Worm (Caenorhabditis elegans): ENCODE results near the gene cdc-48.1.

ce11 chrII:10515422-10515821 lies 47.8 kb downstream of the cdc-48.1 start:
- TF ChIP-seq mbf-1 (tag; optimal IDR thresholded peaks at IDR 0.05): no peak
- TF ChIP-seq ztf-11 (tag; optimal IDR thresholded peaks at IDR 0.05): no peak
- TF ChIP-seq lin-13 (GFP tag; optimal IDR thresholded peaks at IDR 0.05): no peak
- TF ChIP-seq fos-1 (tag; optimal IDR thresholded peaks at IDR 0.05): peak; percentile 12
- no peak for TF ChIP-seq egl-27 (tag; optimal IDR thresholded peaks at IDR 0.05)
- no peak for TF ChIP-seq aly-2 (tag; optimal IDR thresholded peaks at IDR 0.05)
- no peak for TF ChIP-seq Y55F3AM.14 (GFP tag; optimal IDR thresholded peaks at IDR 0.05)
- TF ChIP-seq nhr-25 (tag; optimal IDR thresholded peaks at IDR 0.05): no peak
- TF ChIP-seq nhr-23 (tag; optimal IDR thresholded peaks at IDR 0.05): no peak
- no peak for TF ChIP-seq elt-1 (tag; optimal IDR thresholded peaks at IDR 0.05)
- TF ChIP-seq zag-1 (tag; optimal IDR thresholded peaks at IDR 0.05): no peak
- TF ChIP-seq lsy-2 (tag; optimal IDR thresholded peaks at IDR 0.05): no peak
- no peak for TF ChIP-seq snpc-4 (tag; optimal IDR thresholded peaks at IDR 0.05)
- no peak for TF ChIP-seq ceh-82 (tag; optimal IDR thresholded peaks at IDR 0.05)

All from whole organism, L2 larva.